Worm (Caenorhabditis elegans): ENCODE data around the gene M57.1.

Gene M57.1

DNA sequence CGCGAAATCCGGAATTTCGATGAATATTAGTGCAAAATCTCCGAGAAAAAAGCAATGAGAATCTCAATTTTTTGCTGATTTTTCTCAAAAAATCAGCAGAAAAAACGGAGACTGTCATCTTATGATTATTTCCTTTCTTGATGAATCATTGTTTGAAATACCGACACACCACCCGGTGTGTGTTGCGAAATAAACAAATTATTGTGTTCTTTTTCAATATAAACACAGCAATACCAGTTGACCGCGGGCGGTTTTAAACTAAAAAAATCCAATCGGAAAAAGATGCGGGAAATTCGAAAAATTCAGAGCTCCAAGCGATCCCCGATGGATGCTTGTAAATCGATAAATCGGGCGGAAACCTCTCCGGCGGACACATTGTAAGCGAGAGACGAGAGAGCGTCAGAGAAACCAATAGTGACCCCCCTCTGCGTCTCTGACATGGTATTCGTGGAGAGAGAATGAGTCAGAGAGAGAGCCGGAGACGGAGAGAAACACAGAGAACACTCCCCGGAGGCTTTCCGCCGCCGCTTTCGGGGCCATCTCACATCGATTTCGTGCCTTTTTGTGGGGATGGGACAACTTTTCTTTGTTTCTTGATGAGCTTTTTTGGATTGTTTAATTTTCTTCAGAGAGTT, 16.7 kb upstream of the M57.1 start (continued):
- TF ChIP-seq ceh-63 (GFP tag; optimal IDR thresholded peaks at IDR 0.05) (no peak), vab-15 (tag; optimal IDR thresholded peaks at IDR 0.05) (no peak), unc-130 (tag; optimal IDR thresholded peaks at IDR 0.05) (no peak), C16A3.4 (tag; optimal IDR thresholded peaks at IDR 0.05) (peak; percentile 24), nhr-77 (tag; optimal IDR thresholded peaks at IDR 0.05) (peak; percentile 35), efl-3 (GFP tag; optimal IDR thresholded peaks at IDR 0.05) (no peak), ceh-8 (GFP tag; optimal IDR thresholded peaks at IDR 0.05) (no peak), hlh-17 (GFP tag; optimal IDR thresholded peaks at IDR 0.05; ENCODE audit: borderline replicate concordance) (no peak), nhr-28 (tag; optimal IDR thresholded peaks at IDR 0.05) (no peak), aha-1 (tag; optimal IDR thresholded peaks at IDR 0.05) (no peak)

ce11 chrIV:3516586-3516985, 15.7 kb upstream of the M57.1 start, which contains the start of gene unc-33:
Gene unc-33 (plus strand): TSS chrIV:3516886.
- TF ChIP-seq nhr-84 (tag; optimal IDR thresholded peaks at IDR 0.05) (no peak), fkh-4 (tag; optimal IDR thresholded peaks at IDR 0.05; ENCODE audit: borderline replicate concordance) (no peak), nhr-85 (tag) (no peak), isw-1 (GFP tag; IDR thresholded peaks at IDR 0.05) (no peak), unc-130 (tag; optimal IDR thresholded peaks at IDR 0.05) (no peak), snpc-4 (tag; optimal IDR thresholded peaks at IDR 0.05) (no peak), nhr-20 (tag; optimal IDR thresholded peaks at IDR 0.05) (no peak), aha-1 (tag; optimal IDR thresholded peaks at IDR 0.05) (no peak), xbp-1 (tag; optimal IDR thresholded peaks at IDR 0.05) (no peak), lin-14 (GFP tag; optimal IDR thresholded peaks at IDR 0.05) (no peak), efl-1 (optimal IDR thresholded peaks at IDR 0.05) (no peak), efl-1 (GFP tag; optimal IDR thresholded peaks at IDR 0.05 in 1 of 2) (no peak), C04F5.9 (tag; optimal IDR thresholded peaks at IDR 0.05) (no peak), pax-3 (tag; optimal IDR thresholded peaks at IDR 0.05) (no peak), mef-2 (tag; optimal IDR thresholded peaks at IDR 0.05) (no peak), fkh-10 (GFP tag; optimal IDR thresholded peaks at IDR 0.05) (no peak), nhr-19 (GFP tag; conservative IDR thresholded peaks at IDR 0.05) (no peak), lin-35 (GFP tag; optimal IDR thresholded peaks at IDR 0.05) (no peak)

DNA sequence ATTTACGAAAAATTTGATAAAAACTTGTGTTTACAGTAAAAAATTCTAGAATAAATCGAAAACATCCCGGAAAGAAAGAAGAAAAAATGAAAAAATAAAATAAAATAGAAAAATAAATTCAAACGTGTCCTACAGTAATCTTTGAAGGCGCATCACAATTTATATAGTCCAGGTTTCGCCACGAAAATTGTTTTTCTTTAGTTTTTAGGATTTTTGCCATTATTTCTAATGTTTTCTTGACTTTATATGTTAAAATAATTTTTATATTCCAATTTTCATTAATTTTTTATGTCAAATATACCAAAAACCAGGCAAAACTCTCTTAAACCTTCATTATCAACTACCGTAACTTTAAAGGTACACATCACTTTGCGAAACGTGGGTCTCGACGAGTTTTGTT, 14.7 kb upstream of the M57.1 start:
- TF ChIP-seq tlp-1 (tag; optimal IDR thresholded peaks at IDR 0.05) = no peak
- no peak for TF ChIP-seq nhr-90 (tag; optimal IDR thresholded peaks at IDR 0.05; ENCODE audit: poor library complexity)
- TF ChIP-seq zag-1 (tag; optimal IDR thresholded peaks at IDR 0.05) = no peak
- TF ChIP-seq swsn-7 (tag; optimal IDR thresholded peaks at IDR 0.05) = no peak
- TF ChIP-seq ceh-63 (GFP tag; optimal IDR thresholded peaks at IDR 0.05) = no peak

DNA sequence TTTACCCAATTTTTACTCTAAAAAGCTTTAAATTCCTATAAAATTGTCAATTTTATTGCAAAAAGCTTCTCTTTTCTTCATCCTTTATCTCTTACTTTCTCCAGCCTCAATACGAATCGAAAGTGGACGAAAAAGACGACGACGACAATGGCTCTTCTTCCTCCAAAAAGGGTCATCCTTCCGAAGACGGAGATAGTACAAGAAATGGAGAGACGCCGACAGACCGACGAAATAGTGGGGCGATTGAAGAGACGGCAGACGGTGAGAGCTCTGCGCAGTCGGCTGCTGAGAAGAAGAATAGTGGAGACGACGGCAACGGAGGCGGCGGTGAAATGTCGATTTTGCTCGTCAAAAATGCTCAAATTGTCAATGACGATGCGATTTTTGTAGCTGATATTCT, 12.9 kb upstream of the M57.1 start:
- no peak for TF ChIP-seq ceh-88 (GFP tag; IDR thresholded peaks at IDR 0.05)
- no peak for TF ChIP-seq grh-1 (GFP tag; IDR thresholded peaks at IDR 0.05)
- peak; percentile 74 for TF ChIP-seq nhr-47 (tag; optimal IDR thresholded peaks at IDR 0.05)
- no peak for TF ChIP-seq C16A3.4 (tag; optimal IDR thresholded peaks at IDR 0.05)
- TF ChIP-seq ceh-82 (tag; optimal IDR thresholded peaks at IDR 0.05) = peak; percentile 37 to 66 (median 53)
- TF ChIP-seq ama-1 (optimal IDR thresholded peaks at IDR 0.05) = no peak
- TF ChIP-seq nhr-237 (tag; optimal IDR thresholded peaks at IDR 0.05) = no peak
- TF ChIP-seq lsy-2 (tag; optimal IDR thresholded peaks at IDR 0.05) = peak; percentile 31 to 60
- peak; percentile 0 for TF ChIP-seq ceh-8 (GFP tag; optimal IDR thresholded peaks at IDR 0.05)
- TF ChIP-seq hlh-17 (GFP tag; optimal IDR thresholded peaks at IDR 0.05; ENCODE audit: borderline replicate concordance) = no peak
- peak; percentile 4 for TF ChIP-seq F16B12.6 (tag; optimal IDR thresholded peaks at IDR 0.05)
- no peak for TF ChIP-seq nhr-84 (tag; optimal IDR thresholded peaks at IDR 0.05)
- peak; percentile 64 for TF ChIP-seq nhr-71 (tag; optimal IDR thresholded peaks at IDR 0.05)
- TF ChIP-seq irx-1 (tag; optimal IDR thresholded peaks at IDR 0.05) = no peak
- TF ChIP-seq unc-86 (tag; optimal IDR thresholded peaks at IDR 0.05) = peak; percentile 63
- TF ChIP-seq fkh-8 (tag; optimal IDR thresholded peaks at IDR 0.05) = peak; percentile 8
- no peak for TF ChIP-seq unc-62 (GFP tag; optimal IDR thresholded peaks at IDR 0.05)
- TF ChIP-seq nhr-77 (tag; optimal IDR thresholded peaks at IDR 0.05) = no peak
- TF ChIP-seq dsc-1 (tag; optimal IDR thresholded peaks at IDR 0.05) = peak; percentile 33
- peak; percentile 6 for TF ChIP-seq egl-13 (tag; optimal IDR thresholded peaks at IDR 0.05)
- no peak for TF ChIP-seq jun-1 (tag; optimal IDR thresholded peaks at IDR 0.05)
- TF ChIP-seq pax-3 (tag; optimal IDR thresholded peaks at IDR 0.05) = no peak
- TF ChIP-seq tbx-2 (tag; optimal IDR thresholded peaks at IDR 0.05) = peak; percentile 63
- TF ChIP-seq fkh-4 (tag; optimal IDR thresholded peaks at IDR 0.05; ENCODE audit: borderline replicate concordance) = no peak
- no peak for TF ChIP-seq sox-4 (tag; optimal IDR thresholded peaks at IDR 0.05)
